Fruit fly (Drosophila melanogaster): Measurements from ENCODE around the gene CG15169.

CG15169 gene

DNA sequence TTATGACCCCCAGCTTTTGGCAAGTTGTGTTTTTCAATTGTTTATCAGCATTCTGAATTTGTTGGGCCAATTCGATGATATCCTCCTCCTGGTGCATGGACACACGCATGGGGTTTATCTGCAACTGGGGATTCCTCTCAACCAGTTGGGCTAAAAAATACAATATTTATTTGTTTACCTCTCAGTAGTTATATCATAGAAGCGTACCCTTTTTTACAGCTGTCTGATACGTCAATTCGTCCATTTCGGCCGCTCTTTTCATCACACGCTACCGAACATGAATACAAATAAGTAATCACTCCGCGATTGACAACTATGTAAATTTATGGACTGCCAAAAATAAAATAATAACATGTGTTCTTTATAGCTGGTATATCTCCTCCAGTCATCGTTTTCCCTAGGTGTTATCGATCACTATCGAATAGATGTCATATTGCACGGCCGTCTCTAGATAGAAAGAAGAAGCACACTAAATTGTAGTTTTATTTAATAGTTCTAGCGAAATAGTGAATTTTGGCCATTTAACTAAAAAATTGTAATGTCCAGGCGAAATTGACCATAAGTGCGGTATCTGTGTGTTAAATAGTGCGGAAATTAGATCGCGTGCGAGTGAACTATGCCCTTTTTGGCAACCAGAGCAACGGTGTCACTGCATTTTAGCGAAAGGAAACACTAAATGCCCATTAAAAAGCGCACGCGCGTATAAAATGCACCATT lies 43.6 kb downstream of the CG15169 start, which contains the start of the genes mib2 and CG31800:
Gene mib2 (plus strand): TSS at position 232 of the 717 bp plus-strand sequence.
Gene CG31800 (minus strand): TSS at position 364 of the 717 bp plus-strand sequence.
- no peak for TF ChIP-seq noc (tag; optimal IDR thresholded peaks at IDR 0.05)

dm6 chr2L:19035013-19035412 lies 44.2 kb downstream of the CG15169 start:
- no peak for TF ChIP-seq noc (tag; optimal IDR thresholded peaks at IDR 0.05)

DNA sequence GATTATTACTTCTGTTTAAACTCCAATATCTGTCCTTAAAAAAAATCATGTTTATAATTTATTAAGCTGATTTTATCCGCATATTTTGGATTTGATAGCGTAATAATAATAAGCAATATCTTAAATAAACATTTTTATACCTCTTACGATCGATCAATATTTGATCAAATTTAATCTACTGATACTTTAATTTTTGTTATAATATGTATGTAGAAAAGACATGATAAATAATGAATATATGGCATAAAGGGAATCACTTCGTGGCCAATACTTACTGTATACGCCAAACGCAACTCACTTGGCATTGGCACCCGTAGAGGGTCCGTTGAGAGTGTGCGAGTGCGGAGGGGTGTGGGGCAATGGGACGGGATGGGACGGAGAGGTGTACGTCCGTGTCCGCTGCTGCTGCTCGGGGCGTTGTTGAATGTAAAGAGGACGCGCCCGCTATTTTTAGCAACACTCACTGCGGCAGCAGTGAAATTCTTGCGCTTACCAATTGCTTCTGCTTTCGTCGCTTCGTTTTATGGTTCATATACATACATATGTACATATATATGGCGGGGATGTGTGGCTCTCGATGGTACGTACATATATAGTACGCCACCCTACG lies 45.4 kb downstream of the CG15169 start:
- TF ChIP-seq noc (tag; optimal IDR thresholded peaks at IDR 0.05): peak; percentile 72

DNA sequence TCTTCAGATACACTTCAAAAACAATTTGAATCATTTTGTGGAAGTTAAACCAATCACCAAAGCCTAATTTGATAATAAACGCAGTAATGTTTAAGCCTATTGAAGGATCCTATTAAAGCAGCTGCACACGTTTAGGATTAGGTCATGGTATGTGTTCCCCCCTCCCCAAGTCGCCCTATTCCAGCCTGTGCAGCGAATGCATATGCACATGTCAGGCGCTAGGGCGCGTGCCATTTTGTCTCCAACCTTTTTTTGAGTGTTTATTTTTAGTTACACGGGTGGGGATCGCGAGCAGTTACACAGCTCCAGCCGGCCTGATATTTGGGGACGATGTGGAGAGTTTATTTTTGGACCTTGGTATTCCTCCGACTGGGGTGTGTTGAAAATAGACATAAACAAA lies 46.2 kb downstream of the CG15169 start:
- TF ChIP-seq noc (tag; optimal IDR thresholded peaks at IDR 0.05): no peak

DNA sequence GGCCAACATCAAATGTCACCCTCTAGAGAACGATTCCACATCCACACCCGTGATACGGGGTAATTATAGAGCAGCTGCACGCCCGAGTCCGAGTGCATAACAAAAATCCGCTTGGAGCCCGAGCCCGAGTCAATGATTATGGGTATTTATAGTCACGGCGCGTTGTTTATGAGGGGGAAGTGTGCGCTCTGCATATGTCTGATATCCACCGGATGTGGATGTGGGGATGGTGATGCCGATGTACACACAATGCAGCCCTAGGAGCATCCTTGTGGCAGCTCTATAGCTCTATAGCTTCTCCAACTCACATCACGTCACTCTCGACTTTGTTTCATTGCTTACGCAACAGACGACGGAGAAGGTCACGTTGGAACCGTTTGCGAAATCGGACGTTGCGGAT lies 46.6 kb downstream of the CG15169 start:
- no peak for TF ChIP-seq noc (tag; optimal IDR thresholded peaks at IDR 0.05)

DNA sequence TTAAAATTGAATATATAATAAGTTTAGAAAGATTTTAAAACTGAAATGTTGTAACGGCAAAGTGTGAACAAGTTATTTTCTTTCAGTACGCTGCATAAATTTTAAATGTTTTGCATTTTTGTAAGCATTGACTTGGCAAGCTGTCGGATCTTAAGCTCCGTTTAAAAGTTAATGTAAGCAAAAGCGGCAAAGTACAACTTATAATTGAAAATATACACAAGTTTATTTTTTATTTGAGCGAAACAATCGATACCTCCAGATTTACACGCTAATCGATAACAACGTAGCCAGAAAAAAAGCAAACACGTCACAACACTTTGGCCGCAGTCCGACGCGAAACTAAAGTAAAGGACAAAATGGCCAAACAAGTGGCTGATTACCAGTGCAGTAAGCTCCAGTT lies 50.8 kb downstream of the CG15169 start, which contains the start of gene Catsup:
Gene Catsup (plus strand): TSS at position 273 of the 400 bp plus-strand sequence.
- TF ChIP-seq noc (tag; optimal IDR thresholded peaks at IDR 0.05): no peak
